Fruit fly (Drosophila melanogaster): Measurements from ENCODE around the gene CG4281.

CG4281 gene

DNA sequence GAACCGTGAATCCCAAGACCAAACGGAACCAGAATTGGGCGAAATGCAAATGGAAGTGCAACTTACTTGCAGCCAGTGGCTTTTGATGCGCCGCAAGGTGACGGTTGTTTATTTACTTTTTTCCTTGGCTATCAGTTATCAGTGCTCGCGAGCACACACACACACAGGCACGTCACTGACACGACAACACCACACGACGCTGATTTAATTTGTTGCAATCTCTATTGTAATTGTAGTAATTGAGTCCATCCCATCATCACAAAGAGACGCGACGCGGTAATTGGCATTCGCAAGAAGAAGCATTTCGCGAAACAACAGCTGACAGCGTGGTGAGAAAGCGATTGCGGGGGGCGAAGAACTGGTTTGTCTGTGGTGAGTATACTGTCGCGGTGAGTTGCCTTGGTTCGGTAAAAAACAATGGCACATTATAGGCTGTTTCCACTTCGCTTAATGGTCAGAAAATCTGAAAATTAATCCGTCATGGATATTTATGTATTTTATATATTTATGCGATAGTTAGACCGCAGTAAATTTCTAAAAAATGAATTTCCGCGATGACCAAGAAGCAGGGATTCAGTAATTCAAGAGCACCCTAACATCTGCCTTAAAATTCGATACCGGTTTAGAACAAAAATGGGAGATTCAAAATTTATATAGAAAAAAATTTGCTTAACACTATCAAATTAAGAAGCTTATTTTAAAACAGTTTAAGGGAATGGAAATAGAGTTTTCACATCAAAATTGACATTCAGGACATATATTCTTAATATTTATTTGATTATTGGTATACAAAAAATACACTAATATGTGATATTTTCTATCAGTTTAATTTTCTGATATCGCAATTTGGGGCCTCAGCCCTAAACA lies 22.7 kb downstream of the CG4281 start, which contains the start of the genes Actn and usp (continued):
- TF ChIP-seq CG15696 (tag; optimal IDR thresholded peaks at IDR 0.05) (peak; percentile 23), Side (GFP tag; optimal IDR thresholded peaks at IDR 0.05) (no peak), scrt (GFP tag; optimal IDR thresholded peaks at IDR 0.05) (no peak), Hr51 (GFP tag; optimal IDR thresholded peaks at IDR 0.05) (peak in 1 of 2 experiments; percentile 28), exex (tag; optimal IDR thresholded peaks at IDR 0.05) (peak; percentile 92), Dek (tag; optimal IDR thresholded peaks at IDR 0.05) (no peak), HmgZ (tag; optimal IDR thresholded peaks at IDR 0.05) (peak; percentile 30), CG4707 (GFP tag; optimal IDR thresholded peaks at IDR 0.05) (no peak), CG15073 (GFP tag; optimal IDR thresholded peaks at IDR 0.05) (no peak), CG3281 (GFP tag; optimal IDR thresholded peaks at IDR 0.05) (no peak), zfh1 (GFP tag; IDR thresholded peaks at IDR 0.05) (peak; percentile 13; the same call in 1 of the 3 replicates), CrebB (tag; optimal IDR thresholded peaks at IDR 0.05) (no peak), Dip3 (GFP tag; optimal IDR thresholded peaks at IDR 0.05) (no peak), CG1529 (GFP tag; optimal IDR thresholded peaks at IDR 0.05) (no peak), Hsf (GFP tag; optimal IDR thresholded peaks at IDR 0.05) (peak; percentile 1), Chrac-16 (GFP tag; optimal IDR thresholded peaks at IDR 0.05) (peak; percentile 2), Aef1 (GFP tag; IDR thresholded peaks at IDR 0.05) (no peak), CG12659 (GFP tag; optimal IDR thresholded peaks at IDR 0.05) (peak; percentile 27), CG10267 (tag; optimal IDR thresholded peaks at IDR 0.05) (peak; percentile 36), Fer1 (GFP tag; optimal IDR thresholded peaks at IDR 0.05) (no peak), Gug (GFP tag; IDR thresholded peaks at IDR 0.05) (no peak), trem (tag; optimal IDR thresholded peaks at IDR 0.05) (peak; percentile 56), CG4854 (GFP tag; optimal IDR thresholded peaks at IDR 0.05) (no peak), tap (tag; optimal IDR thresholded peaks at IDR 0.05) (no peak), tio (GFP tag; optimal IDR thresholded peaks at IDR 0.05) (no peak), jing (GFP tag; optimal IDR thresholded peaks at IDR 0.05) (no peak), CG10462 (GFP tag; optimal IDR thresholded peaks at IDR 0.05) (no peak), CG11696 (GFP tag; IDR thresholded peaks at IDR 0.05) (no peak), bsh (GFP tag; optimal IDR thresholded peaks at IDR 0.05) (no peak), CG13424 (tag; optimal IDR thresholded peaks at IDR 0.05) (peak; percentile 33), Fer3 (tag; optimal IDR thresholded peaks at IDR 0.05) (peak; percentile 20), CG17829 (tag; optimal IDR thresholded peaks at IDR 0.05) (peak; percentile 57), Jarid2 (GFP tag; optimal IDR thresholded peaks at IDR 0.05) (no peak), grau (tag; optimal IDR thresholded peaks at IDR 0.05) (peak; percentile 33), org-1 (GFP tag; optimal IDR thresholded peaks at IDR 0.05) (no peak), sd (tag; optimal IDR thresholded peaks at IDR 0.05) (no peak), CG32772 (GFP tag; IDR thresholded peaks at IDR 0.05) (no peak), CG2889 (GFP tag; IDR thresholded peaks at IDR 0.05) (no peak), yki (optimal IDR thresholded peaks at IDR 0.05) (no peak), klu (GFP tag; IDR thresholded peaks at IDR 0.05) (no peak), CG42726 (GFP tag; IDR thresholded peaks at IDR 0.05; ENCODE audit: partially characterized antibody) (no peak), pnt (GFP tag; optimal IDR thresholded peaks at IDR 0.05) (no peak), CG13775 (GFP tag; optimal IDR thresholded peaks at IDR 0.05) (no peak), CG13296 (GFP tag; optimal IDR thresholded peaks at IDR 0.05) (no peak), bowl (GFP tag; IDR thresholded peaks at IDR 0.05) (no peak), CG12769 (tag; optimal IDR thresholded peaks at IDR 0.05) (peak; percentile 17), CG18764 (GFP tag; optimal IDR thresholded peaks at IDR 0.05) (no peak), stc (GFP tag; IDR thresholded peaks at IDR 0.05) (no peak), CG9932 (GFP tag; IDR thresholded peaks at IDR 0.05) (peak; percentile 16; the same call in 1 of the 2 replicates)
